Fruit fly (Drosophila melanogaster): Measurements from ENCODE around the gene drd.

Gene drd

dm6 chrX:15120116-15120515 lies 5.4 kb upstream of the drd start (continued):
- TF ChIP-seq CG9727 (GFP tag; optimal IDR thresholded peaks at IDR 0.05) (peak; percentile 26), Bteb2 (GFP tag; optimal IDR thresholded peaks at IDR 0.05) (peak; percentile 3), Lim3 (GFP tag; IDR thresholded peaks at IDR 0.05) (no peak), Hmx (GFP tag; optimal IDR thresholded peaks at IDR 0.05) (no peak), Eip74EF (GFP tag; optimal IDR thresholded peaks at IDR 0.05) (no peak), CG8089 (GFP tag; optimal IDR thresholded peaks at IDR 0.05) (no peak), Fer3 (tag; optimal IDR thresholded peaks at IDR 0.05) (peak; percentile 48), vfl (GFP tag; optimal IDR thresholded peaks at IDR 0.05) (no peak), dan (GFP tag; IDR thresholded peaks at IDR 0.05) (no peak), sens (GFP tag) (no peak), unpg (GFP tag; optimal IDR thresholded peaks at IDR 0.05) (peak; percentile 41), kni (GFP tag; optimal IDR thresholded peaks at IDR 0.05) (no peak), CG1233 (GFP tag; optimal IDR thresholded peaks at IDR 0.05) (peak; percentile 11), NfI (GFP tag; optimal IDR thresholded peaks at IDR 0.05) (peak; percentile 14), hth (optimal IDR thresholded peaks at IDR 0.05) (no peak), CG7556 (GFP tag; optimal IDR thresholded peaks at IDR 0.05) (peak; percentile 22), Nf-YC (tag; optimal IDR thresholded peaks at IDR 0.05) (no peak), CG4360 (GFP tag; IDR thresholded peaks at IDR 0.05) (no peak), Side (GFP tag; optimal IDR thresholded peaks at IDR 0.05) (no peak), tup (GFP tag; optimal IDR thresholded peaks at IDR 0.05) (no peak), Hr78 (GFP tag; optimal IDR thresholded peaks at IDR 0.05) (no peak), NFAT (GFP tag; IDR thresholded peaks at IDR 0.05) (peak; percentile 10; the same call in 1 of the 2 replicates), tll (GFP tag; optimal IDR thresholded peaks at IDR 0.05) (no peak), hbn (GFP tag; IDR thresholded peaks at IDR 0.05; ENCODE audit: partially characterized antibody) (no peak), CG2678 (tag; optimal IDR thresholded peaks at IDR 0.05) (peak; percentile 69), phol (tag; optimal IDR thresholded peaks at IDR 0.05) (no peak), CG1647 (GFP tag; optimal IDR thresholded peaks at IDR 0.05) (no peak), ci (GFP tag; IDR thresholded peaks at IDR 0.05) (no peak), pan (optimal IDR thresholded peaks at IDR 0.05) (no peak), pan (GFP tag; optimal IDR thresholded peaks at IDR 0.05 in 1 of 2, IDR thresholded peaks at IDR 0.05 in 1 of 2) (no peak), gro (GFP tag; optimal IDR thresholded peaks at IDR 0.05) (peak; percentile 4), Lpt (GFP tag; optimal IDR thresholded peaks at IDR 0.05) (no peak), az2 (GFP tag; optimal IDR thresholded peaks at IDR 0.05) (no peak), pzg (GFP tag; optimal IDR thresholded peaks at IDR 0.05) (no peak), sna (GFP tag; IDR thresholded peaks at IDR 0.05; ENCODE audit: partially characterized antibody) (no peak), CG15514 (GFP tag; optimal IDR thresholded peaks at IDR 0.05) (peak; percentile 38), Hand (GFP tag; optimal IDR thresholded peaks at IDR 0.05) (peak; percentile 22), chinmo (GFP tag; IDR thresholded peaks at IDR 0.05; ENCODE audit: partially characterized antibody) (no peak), CG31365 (tag; optimal IDR thresholded peaks at IDR 0.05) (no peak), B-H1 (GFP tag; IDR thresholded peaks at IDR 0.05) (0 out of 3 replicates have a peak, but pooled peaks have one; percentile 25), sob (GFP tag; IDR thresholded peaks at IDR 0.05) (peak; percentile 48; the same call in 1 of the 2 replicates), Sox102F (GFP tag; optimal IDR thresholded peaks at IDR 0.05) (peak; percentile 8), CG13123 (GFP tag; optimal IDR thresholded peaks at IDR 0.05) (no peak), dpn (GFP tag; optimal IDR thresholded peaks at IDR 0.05) (peak; percentile 27 to 33), CrebB (tag; optimal IDR thresholded peaks at IDR 0.05) (peak; percentile 6), MBD-R2 (GFP tag; IDR thresholded peaks at IDR 0.05) (peak; percentile 20; the same call in 1 of the 2 replicates), CG8281 (tag; optimal IDR thresholded peaks at IDR 0.05) (no peak), rib (GFP tag; IDR thresholded peaks at IDR 0.05) (no peak), grau (tag; optimal IDR thresholded peaks at IDR 0.05) (peak; percentile 67), maf-S (GFP tag; optimal IDR thresholded peaks at IDR 0.05) (peak; percentile 24), emc (GFP tag; optimal IDR thresholded peaks at IDR 0.05) (no peak)
